Fruit fly (Drosophila melanogaster) whole organism, embryonic: ENCODE measurements around the gene Mms19.

Experiments used
- CG14965 ChIP-seq: fragments of 200-800 bp; sonication (Bioruptor generic); optimal IDR thresholded peaks from 2 replicates; lab custom pipeline; 2016; ENCODE audit warnings: missing biosample characterization, missing genetic modification characterization, borderline replicate concordance
- amos ChIP-seq: fragments of 200-800 bp; sonication (Bioruptor generic); IDR thresholded peaks from 2 replicates; pipeline ENCODE4 v1.3.6; 2022; ENCODE audit warnings: missing biosample characterization, missing genetic modification characterization; ENCODE audit not compliant: partially characterized antibody
- grn ChIP-seq: fragments of 200-800 bp; sonication (Bioruptor generic); optimal IDR thresholded peaks from 3 replicates; lab custom pipeline; 2017; ENCODE audit warnings: missing biosample characterization, missing genetic modification characterization
- lbe ChIP-seq: fragments of 200-800 bp; sonication (Bioruptor generic); optimal IDR thresholded peaks from 2 replicates; lab custom pipeline; 2016; ENCODE audit warnings: missing biosample characterization, mild to moderate bottlenecking, missing genetic modification characterization
- tin ChIP-seq: fragments of 200-800 bp; sonication (Bioruptor generic); optimal IDR thresholded peaks from 3 replicates; lab custom pipeline; 2016; ENCODE audit warnings: missing biosample characterization, missing genetic modification characterization
- zfh1 ChIP-seq: fragments of 200-800 bp; sonication (Bioruptor generic); IDR thresholded peaks from 3 replicates; pipeline ENCODE4 v1.3.6; 2022; ENCODE audit warnings: missing biosample characterization, missing genetic modification characterization

DNA sequence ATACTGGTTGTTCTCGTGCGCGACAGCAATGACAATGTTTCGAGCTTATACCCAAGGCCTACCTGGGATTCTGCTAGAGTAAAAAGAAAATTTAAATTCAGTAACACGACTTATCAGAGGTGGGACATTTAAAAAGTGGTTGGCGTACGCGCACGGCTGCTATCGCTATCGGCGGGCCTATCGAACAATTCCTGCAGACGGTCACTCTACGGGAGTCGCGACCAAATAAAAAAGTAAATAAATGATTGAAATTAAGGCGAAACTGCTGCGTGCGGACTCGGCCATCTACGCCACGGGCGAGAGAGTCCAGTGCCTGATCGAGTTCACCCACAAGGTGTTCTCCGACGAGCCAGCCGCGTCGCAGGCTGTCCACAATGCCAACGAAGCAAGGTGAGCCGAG, 12.9 kb upstream of the Mms19 start, which contains the start of the genes Prosbeta2R2 and CG1116:
- TF ChIP-seq amos (GFP tag; lab: Robert Waterston, UW) (peak; percentile 60), grn (GFP tag; lab: Kevin White, UChicago) (no peak), CG14965 (GFP tag; lab: Kevin White, UChicago) (no peak), zfh1 (no peak), tin (no peak), lbe (GFP tag; lab: Kevin White, UChicago) (no peak)
